Fruit fly (Drosophila melanogaster) whole organism, pupa: ENCODE results near the gene Septin2.

Experiments used
- CG10348 ChIP-seq: fragments of 200-800 bp; sonication (Bioruptor generic); IDR thresholded peaks from 2 replicates; pipeline ENCODE4 v1.3.6; 2022; ENCODE audit warnings: missing biosample characterization, missing genetic modification characterization
- CG13204 ChIP-seq: fragments of 200-800 bp; sonication (Bioruptor generic); optimal IDR thresholded peaks from 2 replicates; lab custom pipeline; 2018; ENCODE audit warnings: missing biosample characterization, mild to moderate bottlenecking, missing genetic modification characterization, moderate library complexity
- CG14655 ChIP-seq: fragments of 200-800 bp; sonication (Bioruptor generic); optimal IDR thresholded peaks from 3 replicates; lab custom pipeline; 2017; ENCODE audit warnings: mild to moderate bottlenecking, missing biosample characterization, missing genetic modification reagents, missing genetic modification characterization
- CG15710 ChIP-seq: fragments of 200-800 bp; sonication (Bioruptor generic); optimal IDR thresholded peaks from 2 replicates; lab custom pipeline; 2018; ENCODE audit warnings: missing biosample characterization, mild to moderate bottlenecking, missing genetic modification characterization, moderate library complexity
- CG17806 ChIP-seq: fragments of 200-800 bp; sonication (Bioruptor generic); optimal IDR thresholded peaks from 2 replicates; lab custom pipeline; 2018; ENCODE audit warnings: missing biosample characterization, mild to moderate bottlenecking, missing genetic modification characterization, moderate library complexity
- CG9948 ChIP-seq: fragments of 200-800 bp; sonication (Bioruptor generic); optimal IDR thresholded peaks from 2 replicates; lab custom pipeline; 2018; ENCODE audit warnings: missing biosample characterization, mild to moderate bottlenecking, missing genetic modification characterization, moderate library complexity
- D1 ChIP-seq: fragments of 200-800 bp; sonication (Bioruptor generic); optimal IDR thresholded peaks from 2 replicates; lab custom pipeline; 2018; ENCODE audit warnings: missing biosample characterization, mild to moderate bottlenecking, missing genetic modification characterization, moderate library complexity
- EcR ChIP-seq: fragments of 200-800 bp; sonication (Bioruptor generic); optimal IDR thresholded peaks from 3 replicates; lab custom pipeline; 2019; ENCODE audit warnings: missing biosample characterization, missing genetic modification characterization, mild to moderate bottlenecking, moderate library complexity, missing genetic modification reagents
- Ets98B ChIP-seq: fragments of 200-800 bp; sonication (Bioruptor generic); IDR thresholded peaks from 2 replicates; pipeline ENCODE4 v1.3.6; 2022; ENCODE audit warnings: missing biosample characterization, missing genetic modification characterization
- Pif1B ChIP-seq: fragments of 200-800 bp; sonication (Bioruptor generic); optimal IDR thresholded peaks from 3 replicates; lab custom pipeline; 2016; ENCODE audit warnings: missing biosample characterization, missing genetic modification characterization
- Snoo ChIP-seq: fragments of 200-800 bp; sonication (Bioruptor generic); optimal IDR thresholded peaks from 3 replicates; lab custom pipeline; 2017; ENCODE audit warnings: missing biosample characterization, mild to moderate bottlenecking, missing genetic modification characterization, inconsistent platforms
- fd96Ca ChIP-seq: fragments of 200-800 bp; sonication (Bioruptor generic); IDR thresholded peaks from 3 replicates; pipeline ENCODE4 v1.3.6; 2022; ENCODE audit warnings: missing biosample characterization, missing genetic modification characterization
- rn ChIP-seq: fragments of 200-800 bp; sonication (Bioruptor generic); IDR thresholded peaks from 2 replicates; pipeline ENCODE4 v1.3.6; 2022; ENCODE audit warnings: missing biosample characterization, missing genetic modification characterization

- TF ChIP-seq D1 (tag; lab: Kevin White, UChicago) (no peak), Pif1B (GFP tag; lab: Kevin White, UChicago) (no peak), rn (GFP tag; lab: Robert Waterston, UW) (no peak), CG15710 (no peak), fd96Ca (GFP tag; lab: Robert Waterston, UW) (no peak), CG9948 (tag; lab: Kevin White, UChicago) (no peak), CG17806 (tag; lab: Kevin White, UChicago) (no peak), CG10348 (GFP tag; lab: Robert Waterston, UW) (no peak), Snoo (tag; lab: Kevin White, UChicago) (no peak), CG14655 (GFP tag; lab: Kevin White, UChicago) (no peak), EcR (GFP tag; lab: Kevin White, UChicago) (no peak), CG13204 (GFP tag; lab: Kevin White, UChicago) (no peak), Ets98B (GFP tag; lab: Robert Waterston, UW) (no peak)
These were observed 14.4 kb upstream of the Septin2 start for dm6 chr3R:20602599-20602998.
